Fruit fly (Drosophila melanogaster) whole organism, embryonic: ENCODE measurements around the gene CG43938.

Experiments used
- Atf3 ChIP-seq: fragments of 200-800 bp; sonication (Bioruptor generic); optimal IDR thresholded peaks from 3 replicates; lab custom pipeline; 2016; ENCODE audit warnings: missing biosample characterization, missing genetic modification characterization
- BEAF-32 ChIP-seq: fragments of 200-800 bp; sonication (Bioruptor generic); optimal IDR thresholded peaks from 3 replicates; lab custom pipeline; 2017; ENCODE audit warnings: missing biosample characterization, missing genetic modification characterization, mild to moderate bottlenecking, moderate library complexity, missing genetic modification reagents
- CG10543 ChIP-seq: fragments of 200-800 bp; sonication (Bioruptor generic); optimal IDR thresholded peaks from 3 replicates; lab custom pipeline; 2017; ENCODE audit warnings: missing biosample characterization, mild to moderate bottlenecking, missing genetic modification characterization, moderate library complexity
- CG12299 ChIP-seq: fragments of 200-800 bp; sonication (Bioruptor generic); optimal IDR thresholded peaks from 2 replicates; lab custom pipeline; 2018; ENCODE audit warnings: missing biosample characterization, mild to moderate bottlenecking, missing genetic modification characterization
- CG1233 ChIP-seq: fragments of 200-800 bp; sonication (Bioruptor generic); optimal IDR thresholded peaks from 4 replicates; lab custom pipeline; 2018; ENCODE audit warnings: missing biosample characterization, mild to moderate bottlenecking, missing genetic modification characterization
- CG12659 ChIP-seq: fragments of 200-800 bp; sonication (Bioruptor generic); optimal IDR thresholded peaks from 3 replicates; lab custom pipeline; 2017; ENCODE audit warnings: mild to moderate bottlenecking, missing biosample characterization, missing genetic modification reagents, missing genetic modification characterization
- CG14050 ChIP-seq: fragments of 200-800 bp; sonication (Bioruptor generic); IDR thresholded peaks from 3 replicates; pipeline ENCODE4 v1.3.6; 2022; ENCODE audit warnings: missing biosample characterization, missing genetic modification characterization
- CG14710 ChIP-seq: fragments of 200-800 bp; sonication (Bioruptor generic); optimal IDR thresholded peaks from 3 replicates; lab custom pipeline; 2019; ENCODE audit warnings: missing biosample characterization, mild to moderate bottlenecking, missing genetic modification characterization, moderate library complexity
- CG17612 ChIP-seq: fragments of 200-800 bp; sonication (Bioruptor generic); IDR thresholded peaks from 2 replicates; pipeline ENCODE4 v1.3.6; 2022; ENCODE audit warnings: missing biosample characterization, missing genetic modification characterization
- CG18599 ChIP-seq: fragments of 200-800 bp; sonication (Bioruptor generic); optimal IDR thresholded peaks from 3 replicates; lab custom pipeline; 2017; ENCODE audit warnings: missing biosample characterization, missing genetic modification characterization, mild to moderate bottlenecking, moderate library complexity, missing genetic modification reagents
- CG34376 ChIP-seq: fragments of 200-800 bp; sonication (Bioruptor generic); optimal IDR thresholded peaks from 2 replicates; lab custom pipeline; 2018; ENCODE audit warnings: missing biosample characterization, mild to moderate bottlenecking, missing genetic modification characterization
- CG4707 ChIP-seq: fragments of 200-800 bp; sonication (Bioruptor generic); optimal IDR thresholded peaks from 2 replicates; lab custom pipeline; 2018; ENCODE audit warnings: missing biosample characterization, mild to moderate bottlenecking, missing genetic modification characterization, moderate library complexity
- CG4730 ChIP-seq: fragments of 200-800 bp; sonication (Bioruptor generic); IDR thresholded peaks from 2 replicates; pipeline ENCODE4 v1.3.6; 2022; ENCODE audit warnings: missing biosample characterization, missing genetic modification characterization
- CG4820 ChIP-seq: fragments of 200-800 bp; sonication (Bioruptor generic); optimal IDR thresholded peaks from 3 replicates; lab custom pipeline; 2016; ENCODE audit warnings: missing biosample characterization, missing genetic modification characterization
- CG7987 ChIP-seq: fragments of 200-800 bp; sonication (Bioruptor generic); optimal IDR thresholded peaks from 2 replicates; lab custom pipeline; 2018; ENCODE audit warnings: missing biosample characterization, mild to moderate bottlenecking, missing genetic modification characterization, moderate library complexity
- CG8478 ChIP-seq: fragments of >200 bp; optimal IDR thresholded peaks from 2 replicates; lab custom pipeline; 2018
- CG8765 ChIP-seq: fragments of 200-800 bp; sonication (Bioruptor generic); IDR thresholded peaks from 2 replicates; pipeline ENCODE4 v1.3.6; 2022; ENCODE audit warnings: missing biosample characterization, missing genetic modification characterization
- CG9817 ChIP-seq: fragments of 200-800 bp; sonication (Bioruptor generic); optimal IDR thresholded peaks from 2 replicates; lab custom pipeline; 2018; ENCODE audit warnings: missing biosample characterization, mild to moderate bottlenecking, missing genetic modification characterization, moderate library complexity
- Dad ChIP-seq: fragments of 200-800 bp; sonication (Bioruptor generic); optimal IDR thresholded peaks from 3 replicates; lab custom pipeline; 2016; ENCODE audit warnings: missing biosample characterization, missing genetic modification characterization
- Deaf1 ChIP-seq: fragments of 200-800 bp; optimal IDR thresholded peaks from 3 replicates; lab custom pipeline; 2019; ENCODE audit warnings: missing biosample characterization, mild to moderate bottlenecking, missing genetic modification characterization, moderate library complexity
- Drgx ChIP-seq: fragments of 200-800 bp; sonication (Bioruptor generic); IDR thresholded peaks from 2 replicates; pipeline ENCODE4 v1.3.6; 2022; ENCODE audit warnings: missing biosample characterization, missing genetic modification characterization
- Ets97D ChIP-seq: fragments of 200-800 bp; sonication (Bioruptor generic); optimal IDR thresholded peaks from 3 replicates; lab custom pipeline; 2016; ENCODE audit warnings: missing biosample characterization, missing genetic modification characterization
- Hmr ChIP-seq: fragments of 200-800 bp; sonication (Bioruptor generic); optimal IDR thresholded peaks from 3 replicates; lab custom pipeline; 2017; ENCODE audit warnings: mild to moderate bottlenecking, missing biosample characterization, missing genetic modification reagents, missing genetic modification characterization
- Hr3 ChIP-seq: fragments of 200-800 bp; sonication (Bioruptor generic); optimal IDR thresholded peaks from 3 replicates; lab custom pipeline; 2016; ENCODE audit warnings: missing biosample characterization, missing genetic modification characterization
- Lhr ChIP-seq: fragments of 200-800 bp; sonication (Bioruptor generic); optimal IDR thresholded peaks from 3 replicates; lab custom pipeline; 2017; ENCODE audit warnings: mild to moderate bottlenecking, missing biosample characterization, missing genetic modification reagents, missing genetic modification characterization
- Mad ChIP-seq: fragments of 200-800 bp; sonication (Bioruptor generic); optimal IDR thresholded peaks from 2 replicates; lab custom pipeline; 2016; ENCODE audit warnings: missing biosample characterization, missing genetic modification characterization
- NFAT ChIP-seq: fragments of 200-800 bp; sonication (Bioruptor generic); IDR thresholded peaks from 2 replicates; pipeline ENCODE4 v1.3.6; 2022; ENCODE audit warnings: missing biosample characterization, missing genetic modification characterization
- NK7.1 ChIP-seq: fragments of 200-800 bp; sonication (Bioruptor generic); optimal IDR thresholded peaks from 3 replicates; lab custom pipeline; 2016; ENCODE audit warnings: missing biosample characterization, missing genetic modification characterization
- Neu2 ChIP-seq: fragments of 200-800 bp; sonication (Bioruptor generic); optimal IDR thresholded peaks from 3 replicates; lab custom pipeline; 2016; ENCODE audit warnings: missing biosample characterization, missing genetic modification characterization, borderline replicate concordance
- Nf-YA ChIP-seq: fragments of 200-800 bp; sonication (Bioruptor generic); IDR thresholded peaks from 2 replicates; pipeline ENCODE4 v1.3.6; 2022; ENCODE audit warnings: missing biosample characterization, missing genetic modification characterization
- Six4 ChIP-seq: fragments of 200-800 bp; sonication (Bioruptor generic); optimal IDR thresholded peaks from 2 replicates; lab custom pipeline; 2016; ENCODE audit warnings: missing biosample characterization, missing genetic modification characterization
- Stat92E ChIP-seq, 3 experiments: fragments of >200 bp in 2 of 3; fragments of 200-800 bp in 1 of 3; sonication (Bioruptor generic) in 1 of 3; optimal IDR thresholded peaks; 2 replicates each; lab custom pipeline; 2017 to 2019; ENCODE audit warnings: missing biosample characterization in 3 of 3, missing genetic modification characterization in 3 of 3, mild to moderate bottlenecking in 1 of 3, moderate library complexity in 1 of 3
- TFAM ChIP-seq: fragments of 200-800 bp; sonication (Bioruptor generic); optimal IDR thresholded peaks from 2 replicates; lab custom pipeline; 2017; ENCODE audit warnings: missing biosample characterization, missing genetic modification characterization, inconsistent platforms
- ci ChIP-seq: fragments of 200-800 bp; sonication (Bioruptor generic); IDR thresholded peaks from 3 replicates; pipeline ENCODE4 v1.3.6; 2022; ENCODE audit warnings: missing biosample characterization, missing genetic modification characterization
- disco-r ChIP-seq: fragments of 200-800 bp; sonication (Bioruptor generic); optimal IDR thresholded peaks from 2 replicates; lab custom pipeline; 2016; ENCODE audit warnings: missing biosample characterization, missing genetic modification characterization
- dmrt99B ChIP-seq: fragments of 200-800 bp; sonication (Bioruptor generic); optimal IDR thresholded peaks from 2 replicates; lab custom pipeline; 2018; ENCODE audit warnings: missing biosample characterization, mild to moderate bottlenecking, missing genetic modification characterization, moderate library complexity
- fd3F ChIP-seq: fragments of 200-800 bp; sonication (Bioruptor generic); optimal IDR thresholded peaks from 2 replicates; lab custom pipeline; 2018; ENCODE audit warnings: missing biosample characterization, mild to moderate bottlenecking, missing genetic modification characterization, moderate library complexity
- fru ChIP-seq: fragments of >200 bp; optimal IDR thresholded peaks from 2 replicates; lab custom pipeline; 2017
- gro ChIP-seq: fragments of 200-800 bp; sonication (Bioruptor generic); optimal IDR thresholded peaks from 2 replicates; lab custom pipeline; 2016; ENCODE audit warnings: missing biosample characterization, missing genetic modification characterization
- gsb ChIP-seq: fragments of 200-800 bp; sonication (Bioruptor generic); IDR thresholded peaks from 2 replicates; pipeline ENCODE4 v1.3.6; 2022; ENCODE audit warnings: missing biosample characterization, missing genetic modification characterization
- ind ChIP-seq: fragments of 200-800 bp; sonication (Bioruptor generic); optimal IDR thresholded peaks from 3 replicates; lab custom pipeline; 2016; ENCODE audit warnings: missing biosample characterization, missing genetic modification characterization
- nerfin-1 ChIP-seq: fragments of 200-800 bp; sonication (Bioruptor generic); optimal IDR thresholded peaks from 3 replicates; lab custom pipeline; 2019; ENCODE audit warnings: missing biosample characterization, mild to moderate bottlenecking, missing genetic modification characterization, moderate library complexity
- nerfin-2 ChIP-seq: fragments of 200-800 bp; sonication (Bioruptor generic); IDR thresholded peaks from 2 replicates; pipeline ENCODE4 v1.3.6; 2022; ENCODE audit warnings: missing biosample characterization, missing genetic modification characterization; ENCODE audit not compliant: partially characterized antibody
- p53 ChIP-seq: fragments of 200-800 bp; sonication (Bioruptor generic); optimal IDR thresholded peaks from 2 replicates; lab custom pipeline; 2016; ENCODE audit warnings: missing biosample characterization, missing genetic modification characterization
- pfk ChIP-seq: fragments of 200-800 bp; sonication (Bioruptor generic); optimal IDR thresholded peaks from 2 replicates; lab custom pipeline; 2018; ENCODE audit warnings: missing biosample characterization, mild to moderate bottlenecking, missing genetic modification characterization, moderate library complexity
- pho ChIP-seq: fragments of 200-800 bp; sonication (Bioruptor generic); optimal IDR thresholded peaks from 2 replicates; lab custom pipeline; 2016; ENCODE audit warnings: missing biosample characterization, missing genetic modification characterization
- ro ChIP-seq: fragments of 200-800 bp; sonication (Bioruptor generic); IDR thresholded peaks from 2 replicates; pipeline ENCODE4 v1.3.6; 2022; ENCODE audit warnings: missing biosample characterization, missing genetic modification characterization
- slou ChIP-seq: fragments of 200-800 bp; sonication (Bioruptor generic); optimal IDR thresholded peaks from 3 replicates; lab custom pipeline; 2016; ENCODE audit warnings: missing biosample characterization, missing genetic modification characterization
- sna ChIP-seq: fragments of 200-800 bp; sonication (Bioruptor generic); IDR thresholded peaks from 2 replicates; pipeline ENCODE4 v1.3.6; 2022; ENCODE audit warnings: missing biosample characterization, missing genetic modification characterization; ENCODE audit not compliant: partially characterized antibody
- vfl ChIP-seq: fragments of 200-800 bp; sonication (Bioruptor generic); optimal IDR thresholded peaks from 2 replicates; lab custom pipeline; 2016; ENCODE audit warnings: missing biosample characterization, missing genetic modification characterization
- zen ChIP-seq: fragments of 200-800 bp; sonication (Bioruptor generic); optimal IDR thresholded peaks from 3 replicates; lab custom pipeline; 2018; ENCODE audit warnings: missing biosample characterization, mild to moderate bottlenecking, missing genetic modification characterization, moderate library complexity
- zen2 ChIP-seq: fragments of 200-800 bp; sonication (Bioruptor generic); IDR thresholded peaks from 3 replicates; pipeline ENCODE4 v1.3.6; 2022; ENCODE audit warnings: missing biosample characterization, missing genetic modification characterization; ENCODE audit not compliant: partially characterized antibody

Gene CG43938

dm6 chr3L:21131427-21131826 lies 10.0 kb downstream of the CG43938 start, which contains the start of gene ICA69 (continued):
- TF ChIP-seq CG12659 (peak; percentile 35), CG14050 (GFP tag; lab: Robert Waterston, UW) (no peak), TFAM (GFP tag; lab: Kevin White, UChicago) (no peak), Hmr (GFP tag; lab: Kevin White, UChicago) (no peak), nerfin-2 (GFP tag; lab: Robert Waterston, UW) (no peak), nerfin-1 (peak; percentile 98), CG18599 (no peak), gro (GFP tag; lab: Kevin White, UChicago) (no peak), Six4 (no peak), gsb (GFP tag; lab: Robert Waterston, UW) (no peak), Lhr (GFP tag; lab: Kevin White, UChicago) (peak; percentile 77), Drgx (GFP tag; lab: Robert Waterston, UW) (no peak), CG4730 (GFP tag; lab: Robert Waterston, UW) (no peak), Atf3 (no peak), zen (tag; lab: Kevin White, UChicago) (peak; percentile 32), ro (GFP tag; lab: Robert Waterston, UW) (no peak), CG7987 (GFP tag; lab: Kevin White, UChicago) (no peak), ci (no peak), ind (GFP tag; lab: Kevin White, UChicago) (no peak), CG4820 (GFP tag; lab: Kevin White, UChicago) (no peak), Hr3 (no peak), dmrt99B (tag; lab: Kevin White, UChicago) (no peak), slou (GFP tag; lab: Kevin White, UChicago) (no peak), sna (GFP tag; lab: Robert Waterston, UW) (no peak), fd3F (GFP tag; lab: Kevin White, UChicago) (no peak), Ets97D (GFP tag; lab: Kevin White, UChicago) (peak; percentile 51), CG4707 (GFP tag; lab: Kevin White, UChicago) (no peak), pfk (no peak), CG1233 (GFP tag; lab: Kevin White, UChicago) (no peak), NK7.1 (GFP tag; lab: Kevin White, UChicago) (no peak), CG8478 (no peak), CG8765 (GFP tag; lab: Robert Waterston, UW) (no peak), p53 (no peak), Deaf1 (tag; lab: Kevin White, UChicago) (no peak), CG12299 (tag; lab: Kevin White, UChicago) (no peak)

dm6 chr3L:21135850-21136249 lies 14.4 kb downstream of the CG43938 start:
- TF ChIP-seq zen2 (GFP tag; lab: Robert Waterston, UW), result peak; percentile 93
- TF ChIP-seq Mad (GFP tag; lab: Kevin White, UChicago), result peak; percentile 24
- TF ChIP-seq Ets97D (GFP tag; lab: Kevin White, UChicago), result peak; percentile 87
- peak; percentile 10 for TF ChIP-seq CG10543 (GFP tag; lab: Kevin White, UChicago)
- TF ChIP-seq sna (GFP tag; lab: Robert Waterston, UW), result peak; percentile 90
- peak; percentile 48; the same call in 1 of the 2 replicates for TF ChIP-seq NFAT (GFP tag; lab: Robert Waterston, UW)
- peak; percentile 29 for TF ChIP-seq pho (GFP tag; lab: Kevin White, UChicago)
- TF ChIP-seq Stat92E (GFP tag; optimal IDR thresholded peaks at IDR 0.05; lab: Kevin White, UChicago), result peak in 1 of 3 experiments; percentile 49
- peak; percentile 8 for TF ChIP-seq CG34376 (GFP tag; lab: Kevin White, UChicago)
- no peak for TF ChIP-seq fru
- no peak for TF ChIP-seq vfl (GFP tag; lab: Kevin White, UChicago)
- TF ChIP-seq Dad, result peak; percentile 4
- no peak for TF ChIP-seq Nf-YA (GFP tag; lab: Robert Waterston, UW)
- peak; percentile 1 for TF ChIP-seq disco-r
- TF ChIP-seq CG14710 (tag; lab: Kevin White, UChicago), result peak; percentile 58
- TF ChIP-seq BEAF-32 (GFP tag; lab: Kevin White, UChicago), result peak; percentile 80
- peak; percentile 2 for TF ChIP-seq Neu2
- TF ChIP-seq CG9817, result no peak
- TF ChIP-seq CG17612, result no peak
